Worm (Caenorhabditis elegans): Measurements from ENCODE around the gene vwa-8.

DNA sequence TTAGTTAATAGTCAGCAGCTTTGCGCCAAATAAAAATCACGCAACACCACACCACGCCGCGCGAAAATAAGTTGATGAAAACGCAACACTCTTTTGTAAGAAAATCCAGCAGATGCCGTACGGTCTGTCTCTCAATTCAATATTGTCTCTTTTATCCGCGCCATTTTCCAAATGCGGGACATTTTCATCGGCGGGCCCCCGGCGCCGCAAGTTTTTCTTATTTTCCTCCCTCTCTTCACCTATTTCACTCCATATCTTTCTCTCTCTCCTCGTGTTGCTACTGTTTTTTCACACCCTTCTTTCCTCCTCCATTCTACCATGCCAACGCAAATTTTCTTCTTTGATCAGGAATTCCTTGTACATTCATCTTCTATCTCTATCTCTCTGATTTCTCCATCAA, 15.1 kb downstream of the vwa-8 start:
- TF ChIP-seq ama-1 (optimal IDR thresholded peaks at IDR 0.05) (no peak), hlh-8 (tag; optimal IDR thresholded peaks at IDR 0.05) (no peak), nhr-11 (tag; optimal IDR thresholded peaks at IDR 0.05) (no peak), sox-2 (GFP tag; IDR thresholded peaks at IDR 0.05) (no peak), pha-4 (tag; optimal IDR thresholded peaks at IDR 0.05) (no peak), ztf-16 (tag; optimal IDR thresholded peaks at IDR 0.05) (no peak), fkh-10 (GFP tag; optimal IDR thresholded peaks at IDR 0.05) (no peak), K09A11.1 (tag; optimal IDR thresholded peaks at IDR 0.05; ENCODE audit: insufficient read depth) (no peak)

Measured in whole organism, late embryonic.